Worm (Caenorhabditis elegans) whole organism, L4/young adult: ENCODE measurements around the gene nhr-154.

ENCODE experiments used
- W03F9.2 ChIP-seq: fragments of 150-350 bp; optimal IDR thresholded peaks from 2 replicates; lab custom pipeline; 2014; ENCODE audit warnings: missing biosample characterization, missing genetic modification characterization
- dao-5 ChIP-seq: sonication (generic microtip); optimal IDR thresholded peaks from 2 replicates; lab custom pipeline; 2016; ENCODE audit warnings: missing genotype, missing genetic modification characterization, moderate library complexity, missing compliant biosample characterization
- him-1 ChIP-seq: sonication (generic microtip); optimal IDR thresholded peaks from 2 replicates; lab custom pipeline; 2016; ENCODE audit warnings: missing genotype, missing genetic modification reagents, missing genetic modification characterization, missing compliant biosample characterization

- TF ChIP-seq him-1 (tag; lab: Kevin White, UChicago) (no peak), W03F9.2 (tag; lab: Kevin White, UChicago) (peak; percentile 39), dao-5 (no peak)
Observed at ce11 chrV:12065859-12066258, 35.2 kb upstream of the nhr-154 start.
